Fruit fly (Drosophila melanogaster): ENCODE results near the gene CG13008.

DNA sequence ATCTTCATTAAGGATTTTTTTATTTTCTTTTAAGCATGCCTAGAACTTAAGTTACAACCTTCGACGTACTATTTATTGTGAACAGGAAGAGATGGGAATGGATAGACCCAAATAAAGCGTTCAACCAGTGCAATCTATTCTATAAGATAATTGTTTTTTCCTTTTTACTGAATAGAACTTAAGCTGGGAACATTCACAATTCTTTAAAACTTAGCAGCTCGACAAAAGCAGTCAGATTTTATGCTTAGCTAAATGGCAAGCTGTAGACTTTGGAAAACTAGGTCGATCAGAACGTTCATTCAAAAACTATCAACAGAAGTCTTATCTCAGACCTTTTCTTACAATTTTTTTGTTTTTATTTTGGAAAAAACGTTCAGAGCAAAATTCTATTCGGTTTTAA is at the start of gene CG13008:
- TF ChIP-seq br (GFP tag; optimal IDR thresholded peaks at IDR 0.05), result no peak
- TF ChIP-seq CG32264 (GFP tag; optimal IDR thresholded peaks at IDR 0.05), result no peak
- TF ChIP-seq Myc (optimal IDR thresholded peaks at IDR 0.05), result no peak
- no peak for TF ChIP-seq Jra (GFP tag; optimal IDR thresholded peaks at IDR 0.05)
- no peak for TF ChIP-seq Sp1 (GFP tag; optimal IDR thresholded peaks at IDR 0.05)
- TF ChIP-seq Dfd (GFP tag; optimal IDR thresholded peaks at IDR 0.05), result no peak
- TF ChIP-seq ey (GFP tag; optimal IDR thresholded peaks at IDR 0.05), result no peak
- no peak for TF ChIP-seq woc (GFP tag; optimal IDR thresholded peaks at IDR 0.05)
- TF ChIP-seq dmrt93B (GFP tag; optimal IDR thresholded peaks at IDR 0.05), result no peak
- TF ChIP-seq usp (GFP tag; optimal IDR thresholded peaks at IDR 0.05), result no peak
- no peak for TF ChIP-seq CrebA (GFP tag; optimal IDR thresholded peaks at IDR 0.05; ENCODE audit: borderline replicate concordance)
- no peak for TF ChIP-seq Hnf4 (GFP tag; optimal IDR thresholded peaks at IDR 0.05)
